Fruit fly (Drosophila melanogaster) whole organism, embryonic: Measurements from ENCODE around the gene CG8925.

Experiments
- Abd-B ChIP-seq: fragments of 200-800 bp; sonication (Bioruptor generic); optimal IDR thresholded peaks from 2 replicates; lab custom pipeline; 2018; ENCODE audit warnings: missing biosample characterization, mild to moderate bottlenecking, missing genetic modification characterization, moderate library complexity
- Bteb2 ChIP-seq: fragments of 200-800 bp; sonication (Bioruptor generic); optimal IDR thresholded peaks from 2 replicates; lab custom pipeline; 2016; ENCODE audit warnings: missing biosample characterization, missing genetic modification characterization
- CG10209 ChIP-seq: fragments of 200-800 bp; sonication (Bioruptor generic); optimal IDR thresholded peaks from 3 replicates; lab custom pipeline; 2017; ENCODE audit warnings: missing biosample characterization, mild to moderate bottlenecking, missing genetic modification characterization, missing genetic modification reagents
- CG11695 ChIP-seq: fragments of 200-800 bp; sonication (Bioruptor generic); IDR thresholded peaks from 3 replicates; pipeline ENCODE4 v1.3.6; 2022; ENCODE audit warnings: missing biosample characterization, missing genetic modification characterization
- CG12391 ChIP-seq: fragments of 200-800 bp; sonication (Bioruptor generic); optimal IDR thresholded peaks from 3 replicates; lab custom pipeline; 2018; ENCODE audit warnings: missing biosample characterization, mild to moderate bottlenecking, missing genetic modification characterization, moderate library complexity
- CG13123 ChIP-seq: fragments of 200-800 bp; sonication (Bioruptor generic); optimal IDR thresholded peaks from 2 replicates; lab custom pipeline; 2016; ENCODE audit warnings: missing biosample characterization, missing genetic modification characterization
- CG14014 ChIP-seq: fragments of 200-800 bp; sonication (Bioruptor generic); IDR thresholded peaks from 2 replicates; pipeline ENCODE4 v1.3.6; 2022; ENCODE audit warnings: missing biosample characterization, missing genetic modification characterization
- CG17568 ChIP-seq: fragments of 200-800 bp; sonication (Bioruptor generic); optimal IDR thresholded peaks from 2 replicates; lab custom pipeline; 2018; ENCODE audit warnings: missing biosample characterization, mild to moderate bottlenecking, missing genetic modification characterization, moderate library complexity
- CG18011 ChIP-seq: fragments of 200-800 bp; sonication (Bioruptor generic); optimal IDR thresholded peaks from 2 replicates; lab custom pipeline; 2017; ENCODE audit warnings: missing biosample characterization, missing genetic modification characterization, mild to moderate bottlenecking, moderate library complexity, missing genotype
- CG2120 ChIP-seq: fragments of 200-800 bp; sonication (Bioruptor generic); optimal IDR thresholded peaks from 3 replicates; lab custom pipeline; 2016; ENCODE audit warnings: missing biosample characterization, missing genetic modification characterization
- CG3065 ChIP-seq: fragments of 200-800 bp; sonication (Bioruptor generic); optimal IDR thresholded peaks from 2 replicates; lab custom pipeline; 2016; ENCODE audit warnings: missing biosample characterization, missing genetic modification characterization
- CG31365 ChIP-seq: fragments of 200-800 bp; sonication (Bioruptor generic); optimal IDR thresholded peaks from 2 replicates; lab custom pipeline; 2018; ENCODE audit warnings: missing biosample characterization, mild to moderate bottlenecking, missing genetic modification characterization
- CG32767 ChIP-seq: fragments of 200-800 bp; sonication (Bioruptor generic); IDR thresholded peaks from 2 replicates; pipeline ENCODE4 v1.3.6; 2022; ENCODE audit warnings: missing biosample characterization, missing genetic modification characterization
- CG34422 ChIP-seq: fragments of 200-800 bp; sonication (Bioruptor generic); IDR thresholded peaks from 3 replicates; pipeline ENCODE4 v1.3.6; 2022; ENCODE audit warnings: missing biosample characterization, missing genetic modification characterization
- CG3995 ChIP-seq: fragments of 200-800 bp; sonication (Bioruptor generic); optimal IDR thresholded peaks from 3 replicates; lab custom pipeline; 2016; ENCODE audit warnings: missing biosample characterization, missing genetic modification characterization
- CG6813 ChIP-seq: fragments of 200-800 bp; sonication (Bioruptor generic); optimal IDR thresholded peaks from 2 replicates; lab custom pipeline; 2017; ENCODE audit warnings: missing biosample characterization, missing genetic modification characterization, mild to moderate bottlenecking, moderate library complexity, missing genetic modification reagents
- CG7357 ChIP-seq: fragments of 200-800 bp; sonication (Bioruptor generic); IDR thresholded peaks from 3 replicates; pipeline ENCODE4 v1.3.6; 2022; ENCODE audit warnings: missing biosample characterization, missing genetic modification characterization
- CG7556 ChIP-seq: fragments of 200-800 bp; sonication (Bioruptor generic); optimal IDR thresholded peaks from 2 replicates; lab custom pipeline; 2017; ENCODE audit warnings: missing biosample characterization, mild to moderate bottlenecking, missing genetic modification characterization
- CrebB ChIP-seq: fragments of 200-800 bp; sonication (Bioruptor generic); optimal IDR thresholded peaks from 3 replicates; lab custom pipeline; 2018; ENCODE audit warnings: missing biosample characterization, mild to moderate bottlenecking, missing genetic modification characterization
- Jarid2 ChIP-seq: fragments of 200-800 bp; sonication (Bioruptor generic); optimal IDR thresholded peaks from 3 replicates; lab custom pipeline; 2017; ENCODE audit warnings: mild to moderate bottlenecking, missing biosample characterization, missing genetic modification reagents, missing genetic modification characterization
- Med ChIP-seq: fragments of 200-800 bp; sonication (Bioruptor generic); peaks from one replicate; lab custom pipeline; 2016; ENCODE audit warnings: missing biosample characterization, missing genetic modification characterization, mild to moderate bottlenecking, inconsistent platforms, moderate library complexity
- Myb ChIP-seq: fragments of 200-800 bp; sonication (Bioruptor generic); optimal IDR thresholded peaks from 2 replicates; lab custom pipeline; 2016; ENCODE audit warnings: missing biosample characterization, missing genetic modification characterization
- Pdp1 ChIP-seq, 2 experiments: fragments of 200-800 bp; sonication (Bioruptor generic); optimal IDR thresholded peaks; 3 replicates each; lab custom pipeline; 2016; ENCODE audit warnings: missing biosample characterization in 2 of 2, missing genetic modification characterization in 2 of 2, mild to moderate bottlenecking in 1 of 2, moderate library complexity in 1 of 2
- Ravus ChIP-seq: fragments of 200-800 bp; sonication (Bioruptor generic); IDR thresholded peaks from 2 replicates; pipeline ENCODE4 v1.3.6; 2022; ENCODE audit warnings: missing biosample characterization, missing genetic modification characterization
- Trl ChIP-seq, 3 experiments: fragments of >200 bp in 2 of 3; fragments of 200-800 bp in 1 of 3; sonication (Bioruptor generic) in 1 of 3; optimal IDR thresholded peaks; 2 replicates in 1 of 3; 3 replicates in 2 of 3; lab custom pipeline; 2016 to 2017; ENCODE audit warnings: missing biosample characterization in 1 of 3, missing genetic modification characterization in 1 of 3
- Xbp1 ChIP-seq: fragments of 200-800 bp; sonication (Bioruptor generic); optimal IDR thresholded peaks from 3 replicates; lab custom pipeline; 2016; ENCODE audit warnings: missing biosample characterization, mild to moderate bottlenecking, missing genetic modification characterization
- ap ChIP-seq: fragments of 200-800 bp; sonication (Bioruptor generic); IDR thresholded peaks from 2 replicates; pipeline ENCODE4 v1.3.6; 2022; ENCODE audit warnings: missing biosample characterization, missing genetic modification characterization
- ara ChIP-seq: fragments of 200-800 bp; sonication (Bioruptor generic); IDR thresholded peaks from 2 replicates; pipeline ENCODE4 v1.3.6; 2022; ENCODE audit warnings: missing biosample characterization, missing genetic modification characterization
- cad ChIP-seq: fragments of >200 bp; optimal IDR thresholded peaks from 2 replicates; lab custom pipeline; 2017; ENCODE audit warnings: missing biosample characterization, missing genetic modification characterization
- chinmo ChIP-seq: fragments of 200-800 bp; sonication (Bioruptor generic); IDR thresholded peaks from 4 replicates; pipeline ENCODE4 v1.3.6; 2022; ENCODE audit warnings: missing biosample characterization, missing genetic modification characterization; ENCODE audit not compliant: partially characterized antibody
- croc ChIP-seq: fragments of 200-800 bp; sonication (Bioruptor generic); conservative IDR thresholded peaks from 3 replicates; pipeline ENCODE4 v1.3.6; 2022; ENCODE audit warnings: missing biosample characterization, missing genetic modification characterization
- crol ChIP-seq: fragments of 200-800 bp; sonication (Bioruptor generic); IDR thresholded peaks from 2 replicates; pipeline ENCODE4 v1.3.6; 2022; ENCODE audit warnings: missing biosample characterization, missing genetic modification characterization
- fd96Cb ChIP-seq: fragments of 200-800 bp; sonication (Bioruptor generic); optimal IDR thresholded peaks from 2 replicates; lab custom pipeline; 2018; ENCODE audit warnings: missing biosample characterization, mild to moderate bottlenecking, missing genetic modification characterization, moderate library complexity
- gcm2 ChIP-seq: fragments of 200-800 bp; sonication (Bioruptor generic); optimal IDR thresholded peaks from 2 replicates; lab custom pipeline; 2016; ENCODE audit warnings: missing biosample characterization, missing genetic modification characterization
- grn ChIP-seq: fragments of 200-800 bp; sonication (Bioruptor generic); optimal IDR thresholded peaks from 3 replicates; lab custom pipeline; 2017; ENCODE audit warnings: missing biosample characterization, missing genetic modification characterization
- her ChIP-seq: fragments of 200-800 bp; sonication (Bioruptor generic); optimal IDR thresholded peaks from 2 replicates; lab custom pipeline; 2016; ENCODE audit warnings: missing biosample characterization, missing genetic modification characterization
- otp ChIP-seq: fragments of 200-800 bp; sonication (Bioruptor generic); IDR thresholded peaks from 3 replicates; pipeline ENCODE4, ENCODE4 v1.3.6; 2022; ENCODE audit warnings: missing biosample characterization, missing genetic modification characterization
- repo ChIP-seq: fragments of 200-800 bp; sonication (Bioruptor generic); optimal IDR thresholded peaks from 2 replicates; lab custom pipeline; 2016; ENCODE audit warnings: missing biosample characterization, missing genetic modification characterization
- salm ChIP-seq: fragments of 200-800 bp; sonication (Bioruptor generic); optimal IDR thresholded peaks from 2 replicates; lab custom pipeline; 2018; ENCODE audit warnings: missing biosample characterization, mild to moderate bottlenecking, missing genetic modification characterization
- slbo ChIP-seq: fragments of 200-800 bp; sonication (Bioruptor generic); IDR thresholded peaks from 2 replicates; pipeline ENCODE4 v1.3.6; 2022; ENCODE audit warnings: missing biosample characterization, missing genetic modification characterization
- sug ChIP-seq: fragments of 200-800 bp; optimal IDR thresholded peaks from 2 replicates; lab custom pipeline; 2019; ENCODE audit warnings: missing biosample characterization, mild to moderate bottlenecking, missing genetic modification characterization, moderate library complexity
- tap ChIP-seq: fragments of 200-800 bp; optimal IDR thresholded peaks from 3 replicates; lab custom pipeline; 2019; ENCODE audit warnings: missing biosample characterization, mild to moderate bottlenecking, missing genetic modification characterization, moderate library complexity
- tll ChIP-seq, 2 experiments: fragments of 200-800 bp in 1 of 2; fragments of >200 bp in 1 of 2; sonication (Bioruptor generic) in 1 of 2; optimal IDR thresholded peaks; 2 replicates each; lab custom pipeline; 2017 to 2019; ENCODE audit warnings: missing biosample characterization in 2 of 2, missing genetic modification characterization in 2 of 2, mild to moderate bottlenecking in 1 of 2, moderate library complexity in 1 of 2
- trem ChIP-seq: fragments of 200-800 bp; optimal IDR thresholded peaks from 3 replicates; lab custom pipeline; 2019; ENCODE audit warnings: missing biosample characterization, mild to moderate bottlenecking, missing genetic modification characterization, moderate library complexity
- twi ChIP-seq: fragments of 200-800 bp; optimal IDR thresholded peaks from 2 replicates; lab custom pipeline; 2019; ENCODE audit warnings: missing biosample characterization, mild to moderate bottlenecking, missing genetic modification characterization, moderate library complexity
- tx ChIP-seq: fragments of 200-800 bp; sonication (Bioruptor generic); optimal IDR thresholded peaks from 2 replicates; lab custom pipeline; 2016; ENCODE audit warnings: missing biosample characterization, missing genetic modification characterization
- unpg ChIP-seq: fragments of 200-800 bp; sonication (Bioruptor generic); optimal IDR thresholded peaks from 3 replicates; lab custom pipeline; 2018; ENCODE audit warnings: missing biosample characterization, mild to moderate bottlenecking, missing genetic modification characterization, moderate library complexity
- yki ChIP-seq: fragments of >200 bp; optimal IDR thresholded peaks from 3 replicates; lab custom pipeline; 2018

The CG8925 gene

dm6 chr3R:16223252-16224037 lies 51.7 kb downstream of the CG8925 start (continued):
- TF ChIP-seq Med (peak; percentile 92), trem (tag; lab: Kevin White, UChicago) (no peak), CG31365 (peak; percentile 22), CG17568 (GFP tag; lab: Kevin White, UChicago) (no peak), ara (GFP tag; lab: Robert Waterston, UW) (no peak), tap (tag; lab: Kevin White, UChicago) (peak; percentile 21), Pdp1 (GFP tag; optimal IDR thresholded peaks at IDR 0.05; lab: Kevin White, UChicago) (peak in 1 of 2 experiments; percentile 0), slbo (peak; percentile 48; the same call in 1 of the 2 replicates), repo (GFP tag; lab: Kevin White, UChicago) (peak; percentile 40), cad (GFP tag; lab: Kevin White, UChicago) (no peak), CG6813 (no peak), her (GFP tag; lab: Kevin White, UChicago) (peak; percentile 29), Ravus (GFP tag; lab: Robert Waterston, UW) (no peak), ap (GFP tag; lab: Robert Waterston, UW) (no peak), chinmo (GFP tag; lab: Robert Waterston, UW) (peak; percentile 89), CG2120 (GFP tag; lab: Kevin White, UChicago) (peak; percentile 15), crol (GFP tag; lab: Robert Waterston, UW) (peak; percentile 69), twi (tag; lab: Kevin White, UChicago) (no peak), Abd-B (GFP tag; lab: Kevin White, UChicago) (no peak), Xbp1 (GFP tag; lab: Kevin White, UChicago) (peak; percentile 9), CG11695 (GFP tag; lab: Robert Waterston, UW) (0 out of 3 replicates have a peak, but pooled peaks have one; percentile 25), grn (GFP tag; lab: Kevin White, UChicago) (no peak), Bteb2 (no peak), unpg (peak; percentile 27), Trl (optimal IDR thresholded peaks at IDR 0.05; lab: Kevin White, UChicago) (no peak), Trl (GFP tag; optimal IDR thresholded peaks at IDR 0.05; lab: Kevin White, UChicago) (peak; percentile 22), CG3065 (no peak), CG10209 (GFP tag; lab: Kevin White, UChicago) (no peak)

dm6 chr3R:16224415-16225165 lies 52.8 kb downstream of the CG8925 start:
- TF ChIP-seq otp: no peak
- TF ChIP-seq yki (lab: Kevin White, UChicago): peak; percentile 83
- peak; percentile 97 for TF ChIP-seq croc (GFP tag; lab: Robert Waterston, UW)
- TF ChIP-seq CG13123: peak; percentile 95
- TF ChIP-seq tx (GFP tag; lab: Kevin White, UChicago): peak; percentile 97
- TF ChIP-seq tll (GFP tag; optimal IDR thresholded peaks at IDR 0.05; lab: Kevin White, UChicago): peak in 1 of 2 experiments; percentile 62
- peak; percentile 99 for TF ChIP-seq CG12391 (tag; lab: Kevin White, UChicago)
- peak; percentile 85 for TF ChIP-seq sug (tag; lab: Kevin White, UChicago)
- TF ChIP-seq CG32767: no peak
- peak; percentile 96 for TF ChIP-seq CrebB (tag; lab: Kevin White, UChicago)
- no peak for TF ChIP-seq CG14014 (GFP tag; lab: Robert Waterston, UW)
- TF ChIP-seq gcm2: peak; percentile 93
- TF ChIP-seq salm (tag; lab: Kevin White, UChicago): peak; percentile 97
- peak; percentile 98 for TF ChIP-seq fd96Cb (tag; lab: Kevin White, UChicago)
- TF ChIP-seq CG34422 (GFP tag; lab: Robert Waterston, UW): no peak
- TF ChIP-seq CG7556 (GFP tag; lab: Kevin White, UChicago): peak; percentile 99
- TF ChIP-seq CG3995 (GFP tag; lab: Kevin White, UChicago): peak; percentile 60
- peak; percentile 88 for TF ChIP-seq CG18011
- peak; percentile 76 for TF ChIP-seq Jarid2 (GFP tag; lab: Kevin White, UChicago)
- TF ChIP-seq CG7357 (GFP tag; lab: Robert Waterston, UW): peak; percentile 94
- TF ChIP-seq Myb (GFP tag; lab: Kevin White, UChicago): peak; percentile 89
